Worm (Caenorhabditis elegans) whole organism, L2 larva: ENCODE data around the gene phyh-1.

Experiments
- blmp-1 ChIP-seq: sonication (generic microtip); optimal IDR thresholded peaks from 2 replicates; lab custom pipeline; 2017; ENCODE audit warnings: missing genetic modification characterization, mild to moderate bottlenecking, missing compliant biosample characterization, antibody characterized with exemption, moderate library complexity; ENCODE audit not compliant: insufficient read depth
- elt-3 ChIP-seq: sonication (generic microtip); optimal IDR thresholded peaks from 2 replicates; lab custom pipeline; 2017; ENCODE audit warnings: missing biosample characterization, missing genetic modification characterization
- lin-13 ChIP-seq: fragments of 150-350 bp; optimal IDR thresholded peaks from 2 replicates; lab custom pipeline; 2014; ENCODE audit warnings: missing biosample characterization, missing genetic modification reagents, missing genetic modification characterization
- nhr-21 ChIP-seq: fragments of 150-350 bp; optimal IDR thresholded peaks from 2 replicates; lab custom pipeline; 2014; ENCODE audit warnings: missing biosample characterization, missing genetic modification characterization
- snpc-4 ChIP-seq: fragments of 150-350 bp; optimal IDR thresholded peaks from 2 replicates; lab custom pipeline; 2014; ENCODE audit warnings: missing biosample characterization, missing genetic modification characterization
- unc-39 ChIP-seq: fragments of 150-350 bp; optimal IDR thresholded peaks from 2 replicates; lab custom pipeline; 2014; ENCODE audit warnings: missing biosample characterization, missing genetic modification characterization
- unc-62 ChIP-seq: fragments of 150-350 bp; optimal IDR thresholded peaks from 2 replicates; lab custom pipeline; 2014; ENCODE audit warnings: missing biosample characterization, missing genetic modification reagents, missing genetic modification characterization
- ztf-1 ChIP-seq: fragments of 200-800 bp; sonication (Bioruptor generic); conservative IDR thresholded peaks from 2 replicates; pipeline ENCODE4 v1.3.6; 2022; ENCODE audit warnings: missing genetic modification characterization, missing compliant biosample characterization

- TF ChIP-seq ztf-1 (GFP tag; lab: Robert Waterston, UW): no peak
- no peak for TF ChIP-seq blmp-1 (tag; lab: Kevin White, UChicago)
- no peak for TF ChIP-seq lin-13 (GFP tag; lab: Kevin White, UChicago)
- no peak for TF ChIP-seq elt-3 (tag; lab: Kevin White, UChicago)
- no peak for TF ChIP-seq snpc-4 (tag; lab: Kevin White, UChicago)
- TF ChIP-seq unc-62 (GFP tag; lab: Kevin White, UChicago): no peak
- TF ChIP-seq unc-39 (tag; lab: Kevin White, UChicago): no peak
- no peak for TF ChIP-seq nhr-21 (tag; lab: Kevin White, UChicago)
Measured at ce11 chrIV:17275281-17275680, 16.1 kb upstream of the phyh-1 start, which contains the start of gene lhfp-4.
